Worm (Caenorhabditis elegans): ENCODE measurements around the gene DH11.2.
A peak's percentile ranks its signal among the peaks of the same experiment; 100 is the strongest.

Gene DH11.2

DNA sequence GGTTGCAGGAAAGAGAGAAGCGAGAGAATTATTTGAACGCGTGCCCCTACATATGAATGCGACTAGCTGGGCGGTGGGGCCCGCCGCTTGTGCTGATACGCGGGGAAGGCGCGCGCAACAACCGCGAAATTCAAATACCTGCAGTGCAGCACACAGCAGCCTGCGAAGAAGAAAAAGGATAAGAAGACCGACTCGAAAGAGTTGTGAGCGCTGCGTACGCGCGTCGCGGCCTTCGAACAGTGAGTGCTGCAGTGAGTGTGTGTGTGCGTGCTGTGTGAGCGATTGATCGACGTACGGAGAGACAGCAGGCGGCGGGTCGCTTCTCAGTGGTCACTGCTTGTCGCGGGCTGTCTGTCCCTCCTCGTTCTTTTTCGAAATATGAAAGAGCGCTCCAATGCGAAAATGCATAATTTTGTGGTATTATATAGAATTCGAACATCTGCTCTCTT lies 15.7 kb downstream of the DH11.2 start:
- TF ChIP-seq zag-1 (tag; optimal IDR thresholded peaks at IDR 0.05) (peak; percentile 6), ceh-82 (tag; optimal IDR thresholded peaks at IDR 0.05) (no peak), lin-15B (tag; optimal IDR thresholded peaks at IDR 0.05) (peak; percentile 55), unc-39 (tag; optimal IDR thresholded peaks at IDR 0.05) (no peak), fos-1 (tag; optimal IDR thresholded peaks at IDR 0.05) (no peak), hlh-11 (tag; optimal IDR thresholded peaks at IDR 0.05) (peak; percentile 97), nhr-10 (tag; optimal IDR thresholded peaks at IDR 0.05) (no peak), spr-3 (GFP tag; optimal IDR thresholded peaks at IDR 0.05) (no peak), pqm-1 (tag; optimal IDR thresholded peaks at IDR 0.05) (peak; percentile 32), ZK546.5 (tag; optimal IDR thresholded peaks at IDR 0.05) (no peak), dpl-1 (GFP tag; optimal IDR thresholded peaks at IDR 0.05) (peak; percentile 70), dmd-8 (GFP tag; IDR thresholded peaks at IDR 0.05) (0 out of 2 replicates have a peak, but pooled peaks have one; percentile 54), F10B5.3 (tag; optimal IDR thresholded peaks at IDR 0.05) (peak; percentile 82), ctbp-1 (GFP tag; IDR thresholded peaks at IDR 0.05) (peak; percentile 94), snpc-1.2 (GFP tag; IDR thresholded peaks at IDR 0.05) (no peak), lir-3 (tag; optimal IDR thresholded peaks at IDR 0.05) (peak; percentile 98), pha-4 (GFP tag; IDR thresholded peaks at IDR 0.05) (peak; percentile 83; the same call in 1 of the 2 replicates), pha-4 (tag; optimal IDR thresholded peaks at IDR 0.05) (no peak), vab-7 (GFP tag; IDR thresholded peaks at IDR 0.05) (peak; percentile 81), daf-12 (tag; optimal IDR thresholded peaks at IDR 0.05) (no peak), nhr-77 (tag; optimal IDR thresholded peaks at IDR 0.05) (peak; percentile 55), nhr-25 (tag; optimal IDR thresholded peaks at IDR 0.05; ENCODE audit: borderline replicate concordance, insufficient read depth) (peak; percentile 86), arid-1 (GFP tag; conservative IDR thresholded peaks at IDR 0.05) (peak; percentile 76), jun-1 (tag; optimal IDR thresholded peaks at IDR 0.05) (peak; percentile 67), spr-1 (tag; optimal IDR thresholded peaks at IDR 0.05) (peak; percentile 84), hif-1 (tag; optimal IDR thresholded peaks at IDR 0.05) (peak; percentile 32 to 93), unc-130 (GFP tag; optimal IDR thresholded peaks at IDR 0.05) (no peak), ces-1 (GFP tag; optimal IDR thresholded peaks at IDR 0.05) (no peak), daf-8 (GFP tag; IDR thresholded peaks at IDR 0.05) (0 out of 2 replicates have a peak, but pooled peaks have one; percentile 15), zip-11 (GFP tag; IDR thresholded peaks at IDR 0.05) (no peak), lsy-2 (tag; optimal IDR thresholded peaks at IDR 0.05) (peak; percentile 65 to 81), egl-43 (GFP tag; IDR thresholded peaks at IDR 0.05) (peak; percentile 93), hmg-1.1 (GFP tag; IDR thresholded peaks at IDR 0.05) (peak; percentile 97), mdl-1 (tag; optimal IDR thresholded peaks at IDR 0.05) (peak; percentile 52 to 81), mep-1 (tag; optimal IDR thresholded peaks at IDR 0.05) (peak; percentile 97), mes-2 (tag; optimal IDR thresholded peaks at IDR 0.05; ENCODE audit: poor library complexity, severe bottlenecking) (peak; percentile 74), sdz-12 (GFP tag; optimal IDR thresholded peaks at IDR 0.05) (peak; percentile 50), nhr-237 (tag; optimal IDR thresholded peaks at IDR 0.05) (no peak), ceh-20 (GFP tag; IDR thresholded peaks at IDR 0.05) (peak; percentile 93), madf-9 (GFP tag; conservative IDR thresholded peaks at IDR 0.05) (peak; percentile 84; the same call in 1 of the 2 replicates), ama-1 (optimal IDR thresholded peaks at IDR 0.05) (no peak), hlh-30 (tag; optimal IDR thresholded peaks at IDR 0.05; ENCODE audit: insufficient read depth) (peak; percentile 87), nhr-28 (tag; optimal IDR thresholded peaks at IDR 0.05) (peak; percentile 57), ceh-62 (tag; optimal IDR thresholded peaks at IDR 0.05) (no peak), daf-19 (GFP tag; conservative IDR thresholded peaks at IDR 0.05) (no peak), F44E2.7 (GFP tag; IDR thresholded peaks at IDR 0.05) (no peak), nhr-102 (tag; optimal IDR thresholded peaks at IDR 0.05) (peak; percentile 65), aha-1 (tag) (peak; percentile 99), saeg-2 (GFP tag; IDR thresholded peaks at IDR 0.05) (peak; percentile 84; the same call in 1 of the 2 replicates), nhr-11 (tag; optimal IDR thresholded peaks at IDR 0.05) (peak; percentile 68), mxl-2 (GFP tag; conservative IDR thresholded peaks at IDR 0.05) (peak; percentile 54; the same call in 1 of the 2 replicates)
